Fruit fly (Drosophila melanogaster) whole organism, pupa: ENCODE results near the gene galla-2.

Experiments
- CG10348 ChIP-seq: fragments of 200-800 bp; sonication (Bioruptor generic); IDR thresholded peaks from 2 replicates; pipeline ENCODE4 v1.3.6; 2022; ENCODE audit warnings: missing biosample characterization, missing genetic modification characterization
- CG12605 ChIP-seq: fragments of 200-800 bp; sonication (Bioruptor generic); IDR thresholded peaks from 2 replicates; pipeline ENCODE4 v1.3.6; 2022; ENCODE audit warnings: missing biosample characterization, missing genetic modification characterization
- CG13204 ChIP-seq: fragments of 200-800 bp; sonication (Bioruptor generic); optimal IDR thresholded peaks from 2 replicates; lab custom pipeline; 2018; ENCODE audit warnings: missing biosample characterization, mild to moderate bottlenecking, missing genetic modification characterization, moderate library complexity
- CG14655 ChIP-seq: fragments of 200-800 bp; sonication (Bioruptor generic); optimal IDR thresholded peaks from 3 replicates; lab custom pipeline; 2017; ENCODE audit warnings: mild to moderate bottlenecking, missing biosample characterization, missing genetic modification reagents, missing genetic modification characterization
- CG15710 ChIP-seq: fragments of 200-800 bp; sonication (Bioruptor generic); optimal IDR thresholded peaks from 2 replicates; lab custom pipeline; 2018; ENCODE audit warnings: missing biosample characterization, mild to moderate bottlenecking, missing genetic modification characterization, moderate library complexity
- CG17806 ChIP-seq: fragments of 200-800 bp; sonication (Bioruptor generic); optimal IDR thresholded peaks from 2 replicates; lab custom pipeline; 2018; ENCODE audit warnings: missing biosample characterization, mild to moderate bottlenecking, missing genetic modification characterization, moderate library complexity
- CG32121 ChIP-seq: fragments of 200-800 bp; sonication (Bioruptor generic); IDR thresholded peaks from 2 replicates; pipeline ENCODE4 v1.3.6; 2022; ENCODE audit warnings: missing biosample characterization, missing genetic modification characterization
- CG34367 ChIP-seq: fragments of 200-800 bp; sonication (Bioruptor generic); optimal IDR thresholded peaks from 2 replicates; lab custom pipeline; 2018; ENCODE audit warnings: missing biosample characterization, mild to moderate bottlenecking, missing genetic modification characterization
- CG4496 ChIP-seq: fragments of 200-800 bp; sonication (Bioruptor generic); IDR thresholded peaks from 3 replicates; pipeline ENCODE4 v1.3.6; 2022; ENCODE audit warnings: missing biosample characterization, missing genetic modification characterization
- CG8301 ChIP-seq: fragments of 200-800 bp; sonication (Bioruptor generic); optimal IDR thresholded peaks from 2 replicates; lab custom pipeline; 2018; ENCODE audit warnings: missing biosample characterization, mild to moderate bottlenecking, missing genetic modification characterization
- Pif1B ChIP-seq: fragments of 200-800 bp; sonication (Bioruptor generic); optimal IDR thresholded peaks from 3 replicates; lab custom pipeline; 2016; ENCODE audit warnings: missing biosample characterization, missing genetic modification characterization
- fd96Ca ChIP-seq: fragments of 200-800 bp; sonication (Bioruptor generic); IDR thresholded peaks from 3 replicates; pipeline ENCODE4 v1.3.6; 2022; ENCODE audit warnings: missing biosample characterization, missing genetic modification characterization
- gl ChIP-seq: fragments of 200-800 bp; sonication (Bioruptor generic); optimal IDR thresholded peaks from 2 replicates; lab custom pipeline; 2018; ENCODE audit warnings: missing biosample characterization, mild to moderate bottlenecking, missing genetic modification characterization
- rn ChIP-seq: fragments of 200-800 bp; sonication (Bioruptor generic); IDR thresholded peaks from 2 replicates; pipeline ENCODE4 v1.3.6; 2022; ENCODE audit warnings: missing biosample characterization, missing genetic modification characterization

DNA sequence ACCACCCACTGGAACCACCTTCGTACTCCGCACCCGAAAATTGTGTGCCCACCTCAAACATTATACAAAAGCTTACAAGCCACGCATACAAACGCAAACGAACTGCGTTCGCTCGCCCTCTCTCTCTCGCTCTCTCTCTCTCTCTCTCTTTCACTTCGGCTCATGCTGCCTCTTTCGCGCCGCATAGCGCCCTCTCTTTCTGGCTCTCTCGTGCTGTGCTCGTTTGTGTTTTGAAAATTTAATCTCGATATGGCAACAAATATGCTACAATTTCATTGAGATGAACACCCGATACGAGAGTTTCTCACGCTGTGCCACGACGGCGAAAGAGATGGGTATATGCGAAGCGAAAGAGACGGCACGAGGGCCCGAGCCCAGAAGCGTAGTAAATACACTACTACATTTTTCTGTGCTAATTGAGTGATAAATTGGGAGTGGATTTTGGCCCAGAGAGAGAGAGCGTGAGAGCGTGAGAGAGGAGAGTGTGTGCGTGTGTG, 26.1 kb upstream of the galla-2 start:
- TF ChIP-seq rn (GFP tag; lab: Robert Waterston, UW) (no peak), CG4496 (peak; percentile 76), gl (tag; lab: Kevin White, UChicago) (peak; percentile 21), CG15710 (peak; percentile 10), CG14655 (GFP tag; lab: Kevin White, UChicago) (peak; percentile 15), CG34367 (tag; lab: Kevin White, UChicago) (no peak), CG8301 (tag; lab: Kevin White, UChicago) (no peak), CG13204 (GFP tag; lab: Kevin White, UChicago) (peak; percentile 36), CG32121 (GFP tag; lab: Robert Waterston, UW) (peak; percentile 70; the same call in 1 of the 2 replicates), CG17806 (tag; lab: Kevin White, UChicago) (peak; percentile 17), fd96Ca (GFP tag; lab: Robert Waterston, UW) (peak; percentile 75), CG10348 (no peak), Pif1B (GFP tag; lab: Kevin White, UChicago) (peak; percentile 65), CG12605 (GFP tag; lab: Robert Waterston, UW) (no peak; the same call in 1 of the 2 replicates)
